Fruit fly (Drosophila melanogaster): ENCODE results near the gene CG17906.

The CG17906 gene

DNA sequence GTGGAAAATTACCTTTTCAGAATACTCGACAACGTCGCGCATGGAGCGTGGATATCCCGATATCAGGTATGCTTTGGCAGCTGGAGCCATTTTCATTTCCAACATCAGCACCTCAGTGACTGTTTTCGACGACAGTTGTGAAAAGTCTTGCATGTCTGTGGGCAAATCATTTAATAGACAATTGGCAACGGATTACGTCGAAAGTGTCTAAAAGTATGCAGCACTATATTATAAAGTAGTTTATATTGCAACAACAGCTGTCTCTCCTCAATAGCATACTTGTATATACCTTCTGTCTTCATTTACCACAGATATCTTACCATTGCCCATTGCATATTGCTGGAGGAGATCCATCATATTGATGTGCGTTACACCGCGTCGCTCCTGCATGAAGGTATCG, 21.3 kb upstream of the CG17906 start:
- TF ChIP-seq CG8159 (tag; optimal IDR thresholded peaks at IDR 0.05), result no peak
- no peak for TF ChIP-seq Ets98B (GFP tag; IDR thresholded peaks at IDR 0.05)
- TF ChIP-seq CG8301 (tag; optimal IDR thresholded peaks at IDR 0.05), result no peak
- no peak for TF ChIP-seq CG12605 (GFP tag; IDR thresholded peaks at IDR 0.05)
- TF ChIP-seq CG4496 (GFP tag; IDR thresholded peaks at IDR 0.05), result no peak
- TF ChIP-seq Snoo (tag; optimal IDR thresholded peaks at IDR 0.05), result no peak

DNA sequence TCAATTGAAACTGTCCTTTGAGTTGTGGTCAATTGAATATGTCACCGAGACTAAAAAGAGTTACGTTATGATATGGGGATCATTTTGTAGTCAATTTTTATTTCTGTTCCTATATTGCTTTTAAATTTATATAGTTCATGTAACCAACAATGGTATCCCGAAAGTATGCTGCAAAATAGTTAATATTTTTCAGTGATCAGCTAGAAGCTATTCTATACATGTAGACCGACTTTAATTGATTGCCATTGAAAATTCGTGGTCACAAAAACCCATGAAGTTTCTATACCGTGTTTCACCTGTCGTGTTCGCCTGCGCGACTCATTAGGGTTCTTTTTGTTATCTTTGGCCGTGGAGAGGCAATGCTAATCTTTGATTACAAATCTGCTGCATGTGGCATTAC, 19.7 kb upstream of the CG17906 start:
- no peak for TF ChIP-seq CG8159 (tag; optimal IDR thresholded peaks at IDR 0.05)
- TF ChIP-seq CG15710 (tag; optimal IDR thresholded peaks at IDR 0.05), result no peak
- TF ChIP-seq CG14655 (GFP tag; optimal IDR thresholded peaks at IDR 0.05), result no peak
- no peak for TF ChIP-seq CG10348 (GFP tag; IDR thresholded peaks at IDR 0.05)
- TF ChIP-seq rn (GFP tag; IDR thresholded peaks at IDR 0.05), result no peak
- TF ChIP-seq fd96Ca (GFP tag; IDR thresholded peaks at IDR 0.05), result no peak
- TF ChIP-seq CG32121 (GFP tag; IDR thresholded peaks at IDR 0.05), result no peak
- TF ChIP-seq CG8301 (tag; optimal IDR thresholded peaks at IDR 0.05), result no peak
- no peak for TF ChIP-seq EcR (GFP tag; optimal IDR thresholded peaks at IDR 0.05)
- no peak for TF ChIP-seq CG17806 (tag; optimal IDR thresholded peaks at IDR 0.05)
- no peak for TF ChIP-seq CG9948 (tag; optimal IDR thresholded peaks at IDR 0.05)
- TF ChIP-seq Ets98B (GFP tag; IDR thresholded peaks at IDR 0.05), result no peak
- TF ChIP-seq Pif1B (GFP tag; optimal IDR thresholded peaks at IDR 0.05), result no peak
- TF ChIP-seq D1 (tag; optimal IDR thresholded peaks at IDR 0.05), result no peak

DNA sequence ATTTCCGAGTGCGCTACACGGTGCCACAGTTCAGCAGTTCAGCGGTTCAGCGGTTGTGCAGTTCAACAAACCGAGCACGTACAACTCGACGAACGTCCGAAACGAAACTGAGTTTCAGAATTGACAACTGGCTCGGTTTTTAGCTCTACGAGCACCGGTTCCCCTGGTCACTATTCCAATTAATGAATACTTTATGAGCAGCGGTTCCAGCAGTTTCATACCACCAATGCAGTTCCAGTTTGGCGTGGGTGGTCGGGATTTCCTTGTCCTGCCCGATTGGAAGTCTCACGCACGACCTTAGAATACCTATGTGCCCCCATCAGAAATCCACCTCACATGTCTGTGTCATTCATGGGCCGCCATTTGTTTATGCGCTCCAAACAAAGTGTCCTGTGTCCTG, 18.9 kb upstream of the CG17906 start, which contains the start of gene CG9541:
Gene CG9541 (minus strand): TSS at position 101 of the 400 bp plus-strand sequence.
- no peak for TF ChIP-seq gl (tag; optimal IDR thresholded peaks at IDR 0.05)
- TF ChIP-seq Ets98B (GFP tag; IDR thresholded peaks at IDR 0.05), result no peak
- TF ChIP-seq fd96Ca (GFP tag; IDR thresholded peaks at IDR 0.05), result no peak
- no peak for TF ChIP-seq rn (GFP tag; IDR thresholded peaks at IDR 0.05)
- TF ChIP-seq CG13204 (GFP tag; optimal IDR thresholded peaks at IDR 0.05), result no peak
- no peak for TF ChIP-seq Pif1A (GFP tag; optimal IDR thresholded peaks at IDR 0.05)
- TF ChIP-seq CG10348 (GFP tag; IDR thresholded peaks at IDR 0.05), result no peak

DNA sequence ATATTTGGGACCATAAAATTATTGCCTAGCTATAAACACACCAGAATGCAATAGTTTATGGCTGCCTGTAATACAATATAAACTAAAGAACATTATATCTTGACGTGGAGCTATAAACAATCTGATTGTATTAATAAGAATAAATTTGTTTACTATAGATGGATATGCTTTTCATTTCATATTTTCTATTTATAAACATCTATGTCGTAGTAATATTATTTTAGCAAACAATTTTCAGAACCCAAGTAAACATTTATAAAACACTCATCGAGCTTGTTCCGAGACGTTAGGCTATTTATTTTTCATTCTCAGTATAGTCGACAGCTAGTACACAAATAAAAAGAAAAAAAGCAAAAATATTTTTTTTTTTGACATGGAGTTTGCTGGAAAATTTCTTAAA, 13.8 kb upstream of the CG17906 start, which contains the start of gene CG18662:
Gene CG18662 (plus strand): TSS at position 301 of the 400 bp plus-strand sequence.
- TF ChIP-seq EcR (GFP tag; optimal IDR thresholded peaks at IDR 0.05) (no peak), CG13204 (GFP tag; optimal IDR thresholded peaks at IDR 0.05) (no peak), Pif1A (GFP tag; optimal IDR thresholded peaks at IDR 0.05) (no peak), D1 (tag; optimal IDR thresholded peaks at IDR 0.05) (no peak), rn (GFP tag; IDR thresholded peaks at IDR 0.05) (no peak), CG4496 (GFP tag; IDR thresholded peaks at IDR 0.05) (no peak), CG34367 (tag; optimal IDR thresholded peaks at IDR 0.05) (no peak), fd96Ca (GFP tag; IDR thresholded peaks at IDR 0.05) (no peak), CG32121 (GFP tag; IDR thresholded peaks at IDR 0.05) (no peak), gl (tag; optimal IDR thresholded peaks at IDR 0.05) (no peak), CG15710 (tag; optimal IDR thresholded peaks at IDR 0.05) (no peak), Pif1B (GFP tag; optimal IDR thresholded peaks at IDR 0.05) (no peak), CG12605 (GFP tag; IDR thresholded peaks at IDR 0.05) (no peak), CG8301 (tag; optimal IDR thresholded peaks at IDR 0.05) (no peak)

DNA sequence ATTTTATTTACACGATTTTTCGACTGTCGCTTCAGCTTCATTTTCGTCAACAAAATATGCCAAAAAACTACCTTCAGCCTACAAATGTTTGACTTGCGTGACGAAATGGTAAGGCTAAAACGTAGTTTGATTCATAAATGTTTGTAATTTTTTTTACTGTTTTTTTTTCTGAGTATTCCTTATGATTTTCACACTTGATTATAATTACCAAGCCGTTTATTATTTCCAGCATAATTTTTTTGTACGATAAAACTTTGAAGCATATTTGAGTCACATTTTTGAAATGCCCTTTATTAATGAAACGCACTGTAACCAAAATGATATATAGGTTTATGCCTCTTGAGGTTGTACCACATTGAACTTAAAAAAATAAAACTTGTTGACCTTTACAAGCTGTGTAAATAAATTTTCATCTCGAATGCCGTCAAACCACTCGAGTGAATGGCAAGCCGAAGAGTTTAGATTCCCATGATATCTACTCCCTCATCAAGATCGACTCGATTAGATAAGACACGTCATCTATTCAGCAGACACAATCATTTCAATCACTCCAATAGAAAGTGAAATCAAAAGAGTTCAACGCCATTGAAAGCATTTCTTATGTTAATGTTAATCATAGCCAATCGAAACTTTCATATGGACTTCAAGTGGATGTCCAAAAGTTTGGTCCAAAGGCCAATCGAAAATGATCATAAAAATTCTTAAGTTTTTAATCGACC, 11.4 kb upstream of the CG17906 start:
- TF ChIP-seq D1 (tag; optimal IDR thresholded peaks at IDR 0.05), result no peak
- no peak for TF ChIP-seq Ets98B (GFP tag; IDR thresholded peaks at IDR 0.05)
- no peak for TF ChIP-seq Pif1B (GFP tag; optimal IDR thresholded peaks at IDR 0.05)
- no peak for TF ChIP-seq CG13204 (GFP tag; optimal IDR thresholded peaks at IDR 0.05)

DNA sequence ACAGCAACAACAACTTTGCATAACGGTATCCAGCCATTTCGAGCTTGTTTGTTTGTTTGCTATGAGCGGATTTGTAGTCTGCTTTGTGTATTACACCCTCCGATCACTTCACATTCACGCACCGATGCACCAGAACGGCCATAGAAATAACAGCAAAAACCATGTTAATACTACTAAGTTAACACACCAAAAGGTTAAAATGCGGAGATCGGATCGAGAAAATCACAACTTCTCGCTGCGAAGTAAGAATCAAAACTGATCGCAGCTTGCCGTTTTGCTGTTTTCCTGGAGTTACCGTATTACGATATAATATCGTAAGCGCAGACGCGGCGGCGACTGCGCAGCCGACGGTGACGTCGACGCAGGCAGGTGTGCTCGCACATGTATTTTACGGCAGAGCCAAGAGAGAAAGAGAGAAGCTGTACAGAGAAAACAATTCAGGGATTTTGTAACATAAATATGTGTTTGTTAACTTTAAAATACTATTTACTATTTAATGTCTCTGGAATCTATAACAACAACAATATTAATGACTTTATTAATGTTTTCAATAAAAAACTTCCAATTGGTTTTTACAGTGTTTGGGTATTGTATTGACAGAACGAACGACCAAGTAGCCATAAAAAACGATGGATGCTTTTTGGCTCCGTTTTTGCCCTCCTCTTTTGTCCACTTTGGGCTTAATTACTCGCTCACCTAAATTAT, 9.4 kb upstream of the CG17906 start, which contains the start of gene CG13101:
Gene CG13101 (minus strand): TSS at position 259 of the 705 bp plus-strand sequence.
- TF ChIP-seq Ets98B (GFP tag; IDR thresholded peaks at IDR 0.05) (peak; percentile 96), fd96Ca (GFP tag; IDR thresholded peaks at IDR 0.05) (peak; percentile 89), gl (tag; optimal IDR thresholded peaks at IDR 0.05) (peak; percentile 78), Pif1B (GFP tag; optimal IDR thresholded peaks at IDR 0.05) (peak; percentile 92), D1 (tag; optimal IDR thresholded peaks at IDR 0.05) (peak; percentile 90), CG34367 (tag; optimal IDR thresholded peaks at IDR 0.05) (peak; percentile 92), CG9948 (tag; optimal IDR thresholded peaks at IDR 0.05) (peak; percentile 93), CG32121 (GFP tag; IDR thresholded peaks at IDR 0.05) (peak; percentile 97), Pif1A (GFP tag; optimal IDR thresholded peaks at IDR 0.05) (peak; percentile 85), CG15710 (tag; optimal IDR thresholded peaks at IDR 0.05) (peak; percentile 94), CG13204 (GFP tag; optimal IDR thresholded peaks at IDR 0.05) (peak; percentile 63), CG8301 (tag; optimal IDR thresholded peaks at IDR 0.05) (peak; percentile 95), CG4496 (GFP tag; IDR thresholded peaks at IDR 0.05) (peak; percentile 96), EcR (GFP tag; optimal IDR thresholded peaks at IDR 0.05) (no peak), CG8159 (tag; optimal IDR thresholded peaks at IDR 0.05) (peak; percentile 93), Snoo (tag; optimal IDR thresholded peaks at IDR 0.05) (peak; percentile 90), CG10348 (GFP tag; IDR thresholded peaks at IDR 0.05) (peak; percentile 84; the same call in 1 of the 2 replicates), CG12605 (GFP tag; IDR thresholded peaks at IDR 0.05) (peak; percentile 98), CG17806 (tag; optimal IDR thresholded peaks at IDR 0.05) (peak; percentile 93), CG14655 (GFP tag; optimal IDR thresholded peaks at IDR 0.05) (peak; percentile 95), rn (GFP tag; IDR thresholded peaks at IDR 0.05) (peak; percentile 96)
